Worm (Caenorhabditis elegans): ENCODE measurements around the gene srlf-30.

srlf-30 gene

DNA sequence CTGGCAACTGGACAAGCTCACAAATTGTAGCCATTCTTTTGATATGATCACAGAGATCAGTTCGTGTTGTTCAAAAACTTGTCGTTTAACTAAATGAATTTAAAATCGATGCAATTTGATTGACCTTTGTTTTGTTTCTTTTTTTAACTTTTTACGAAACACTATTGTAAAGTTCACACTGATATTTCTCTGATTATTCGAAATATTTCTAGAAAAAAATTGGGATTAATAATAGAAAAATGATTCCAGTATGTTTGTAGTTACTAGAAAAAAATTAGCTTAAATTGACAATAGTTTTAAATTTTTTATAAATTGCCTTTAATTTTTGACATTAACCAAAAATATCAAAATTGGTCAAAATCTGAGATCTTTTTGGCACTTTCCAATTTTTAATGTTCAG lies 9.0 kb downstream of the srlf-30 start, which contains the start of gene ZK596.2:
TSS of gene ZK596.2 (minus strand) at position 101 of the 400 bp plus-strand sequence.
- TF ChIP-seq ztf-29 (GFP tag; IDR thresholded peaks at IDR 0.05) (no peak), flt-1 (GFP tag; IDR thresholded peaks at IDR 0.05) (no peak), T22C8.4 (GFP tag; IDR thresholded peaks at IDR 0.05) (no peak), ref-1 (GFP tag; conservative IDR thresholded peaks at IDR 0.05) (no peak), tab-1 (GFP tag; IDR thresholded peaks at IDR 0.05) (no peak)

DNA sequence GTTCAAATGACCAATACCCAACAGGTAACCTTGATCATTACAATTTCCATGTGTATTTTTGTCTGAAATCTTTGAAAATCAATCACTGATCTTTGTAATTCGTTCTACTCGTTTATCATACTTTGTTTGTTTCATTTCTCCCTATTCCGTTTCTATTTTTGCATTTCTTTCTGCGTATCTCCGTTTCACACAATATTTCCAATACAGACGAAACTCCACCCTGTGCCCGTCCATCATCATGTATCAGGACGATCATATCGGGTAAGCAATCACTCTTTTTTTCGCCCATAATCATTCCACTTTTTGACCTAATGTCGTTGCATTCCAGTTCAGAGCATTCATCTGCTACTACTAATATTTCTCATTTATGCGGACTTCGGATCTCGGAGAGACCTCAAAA lies 9.5 kb downstream of the srlf-30 start, which contains the start of gene pyk-2:
TSS of gene pyk-2 (plus strand) at position 206 of the 400 bp plus-strand sequence.
- no peak for TF ChIP-seq ztf-29 (GFP tag; IDR thresholded peaks at IDR 0.05)
- TF ChIP-seq ref-1 (GFP tag; conservative IDR thresholded peaks at IDR 0.05): no peak
- no peak for TF ChIP-seq T22C8.4 (GFP tag; IDR thresholded peaks at IDR 0.05)
- TF ChIP-seq flt-1 (GFP tag; IDR thresholded peaks at IDR 0.05): no peak
- TF ChIP-seq ztf-23 (GFP tag; IDR thresholded peaks at IDR 0.05): no peak
- TF ChIP-seq med-1 (GFP tag; optimal IDR thresholded peaks at IDR 0.05; ENCODE audit: insufficient read depth): no peak
- TF ChIP-seq klf-2 (GFP tag; conservative IDR thresholded peaks at IDR 0.05): no peak
- TF ChIP-seq cog-1 (tag; optimal IDR thresholded peaks at IDR 0.05): no peak

DNA sequence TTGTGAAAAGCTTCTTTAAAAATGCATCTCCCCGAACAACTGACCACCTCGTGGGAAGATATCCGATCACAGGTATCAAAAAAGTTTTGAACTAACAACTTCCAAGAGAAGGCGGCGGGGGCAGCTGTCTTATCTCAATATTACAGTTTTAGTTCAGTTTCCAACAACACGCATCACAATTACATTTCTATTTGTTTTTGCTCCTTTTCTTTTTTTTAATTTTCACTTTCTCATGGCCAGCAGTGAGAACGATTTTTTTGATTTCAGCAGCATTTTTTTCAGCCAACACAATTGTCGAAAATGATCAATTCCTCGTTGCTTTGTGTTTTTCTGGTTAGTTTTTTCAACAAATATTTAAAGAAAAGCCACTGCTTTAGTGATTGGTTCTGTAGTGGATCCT lies 12.9 kb downstream of the srlf-30 start, which contains the start of gene ZK593.2:
TSS of gene ZK593.2 (plus strand) at position 301 of the 400 bp plus-strand sequence.
- TF ChIP-seq klf-2 (GFP tag; conservative IDR thresholded peaks at IDR 0.05): no peak
- no peak for TF ChIP-seq cog-1 (tag; optimal IDR thresholded peaks at IDR 0.05)
- TF ChIP-seq T22C8.4 (GFP tag; IDR thresholded peaks at IDR 0.05): no peak
- no peak for TF ChIP-seq tab-1 (GFP tag; IDR thresholded peaks at IDR 0.05)
- TF ChIP-seq ztf-29 (GFP tag; IDR thresholded peaks at IDR 0.05): no peak
- no peak for TF ChIP-seq med-1 (GFP tag; optimal IDR thresholded peaks at IDR 0.05; ENCODE audit: insufficient read depth)
- no peak for TF ChIP-seq ref-1 (GFP tag; conservative IDR thresholded peaks at IDR 0.05)
- TF ChIP-seq ztf-23 (GFP tag; IDR thresholded peaks at IDR 0.05): no peak
- no peak for TF ChIP-seq flt-1 (GFP tag; IDR thresholded peaks at IDR 0.05)

DNA sequence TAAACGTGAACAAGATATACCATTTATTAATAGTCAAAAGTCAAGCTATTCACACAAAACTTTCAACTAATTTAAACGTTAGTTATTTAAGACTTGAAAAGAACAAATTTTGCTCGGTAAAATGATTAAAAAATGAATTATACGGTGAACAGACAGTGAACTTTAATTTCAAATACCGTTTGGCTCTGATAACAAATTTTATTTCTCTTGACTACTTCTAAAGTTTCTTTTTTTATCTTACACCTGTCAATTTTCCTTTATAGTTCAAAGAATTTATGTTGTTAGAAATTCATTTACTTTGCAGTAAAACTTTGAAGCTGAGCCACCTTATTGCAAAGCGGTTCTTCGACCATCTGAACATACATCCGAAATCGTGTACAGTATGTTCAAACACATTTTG lies 15.2 kb downstream of the srlf-30 start, which contains the start of gene ZK593.3:
TSS of gene ZK593.3 (plus strand) at position 301 of the 400 bp plus-strand sequence.
- TF ChIP-seq T22C8.4 (GFP tag; IDR thresholded peaks at IDR 0.05) (no peak), ztf-23 (GFP tag; IDR thresholded peaks at IDR 0.05) (no peak), klf-2 (GFP tag; conservative IDR thresholded peaks at IDR 0.05) (no peak), ztf-29 (GFP tag; IDR thresholded peaks at IDR 0.05) (no peak), med-1 (GFP tag; optimal IDR thresholded peaks at IDR 0.05; ENCODE audit: insufficient read depth) (no peak), cog-1 (tag; optimal IDR thresholded peaks at IDR 0.05) (no peak), flt-1 (GFP tag; IDR thresholded peaks at IDR 0.05) (no peak), ref-1 (GFP tag; conservative IDR thresholded peaks at IDR 0.05) (no peak), tab-1 (GFP tag; IDR thresholded peaks at IDR 0.05) (no peak)

ce11 chrIV:10916134-10916533 lies 16.0 kb downstream of the srlf-30 start:
- TF ChIP-seq tab-1 (GFP tag; IDR thresholded peaks at IDR 0.05) (no peak), cog-1 (tag; optimal IDR thresholded peaks at IDR 0.05) (no peak), med-1 (GFP tag; optimal IDR thresholded peaks at IDR 0.05; ENCODE audit: insufficient read depth) (no peak), ztf-23 (GFP tag; IDR thresholded peaks at IDR 0.05) (no peak), klf-2 (GFP tag; conservative IDR thresholded peaks at IDR 0.05) (no peak), T22C8.4 (GFP tag; IDR thresholded peaks at IDR 0.05) (no peak), ref-1 (GFP tag; conservative IDR thresholded peaks at IDR 0.05) (no peak), flt-1 (GFP tag; IDR thresholded peaks at IDR 0.05) (no peak), ztf-29 (GFP tag; IDR thresholded peaks at IDR 0.05) (no peak)

DNA sequence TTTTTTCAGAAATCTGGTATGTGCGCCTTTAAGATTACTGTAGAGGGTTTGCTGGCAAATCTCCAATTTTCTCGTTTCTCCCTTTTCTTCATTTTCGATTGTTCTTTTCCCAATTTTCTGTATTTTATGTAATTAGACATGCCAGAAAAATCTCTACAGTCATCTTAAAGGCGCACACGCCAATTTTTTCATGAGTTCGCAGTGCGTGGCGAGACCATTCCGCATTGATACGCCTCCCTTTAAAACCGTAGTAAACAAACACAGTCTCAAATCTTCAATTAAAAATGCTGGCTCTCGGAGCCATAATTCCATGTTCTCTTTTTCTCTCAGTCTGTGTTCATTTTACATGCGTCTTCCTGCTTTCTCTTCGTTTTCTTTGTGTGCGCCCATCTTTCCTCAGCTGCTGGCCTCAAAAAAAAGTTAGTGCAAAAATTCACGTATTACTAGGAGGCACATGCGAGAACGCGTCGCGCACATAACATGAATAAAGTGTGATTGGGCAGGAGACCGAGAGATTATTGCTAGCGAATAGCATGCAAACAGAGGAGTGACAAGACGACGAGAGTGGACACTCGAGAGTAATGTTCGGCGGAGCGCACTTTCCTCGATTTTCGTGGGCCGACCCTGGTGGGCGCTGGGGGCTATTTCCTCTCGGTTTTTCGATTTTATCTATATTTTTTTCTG lies 18.8 kb downstream of the srlf-30 start:
- no peak for TF ChIP-seq ztf-23 (GFP tag; IDR thresholded peaks at IDR 0.05)
- no peak for TF ChIP-seq med-1 (GFP tag; optimal IDR thresholded peaks at IDR 0.05; ENCODE audit: insufficient read depth)
- TF ChIP-seq ztf-29 (GFP tag; IDR thresholded peaks at IDR 0.05): no peak
- no peak for TF ChIP-seq ref-1 (GFP tag; conservative IDR thresholded peaks at IDR 0.05)
- TF ChIP-seq flt-1 (GFP tag; IDR thresholded peaks at IDR 0.05): peak; percentile 50; the same call in 1 of the 2 replicates
- TF ChIP-seq T22C8.4 (GFP tag; IDR thresholded peaks at IDR 0.05): no peak
- peak; percentile 39 for TF ChIP-seq cog-1 (tag; optimal IDR thresholded peaks at IDR 0.05)
- TF ChIP-seq klf-2 (GFP tag; conservative IDR thresholded peaks at IDR 0.05): no peak

DNA sequence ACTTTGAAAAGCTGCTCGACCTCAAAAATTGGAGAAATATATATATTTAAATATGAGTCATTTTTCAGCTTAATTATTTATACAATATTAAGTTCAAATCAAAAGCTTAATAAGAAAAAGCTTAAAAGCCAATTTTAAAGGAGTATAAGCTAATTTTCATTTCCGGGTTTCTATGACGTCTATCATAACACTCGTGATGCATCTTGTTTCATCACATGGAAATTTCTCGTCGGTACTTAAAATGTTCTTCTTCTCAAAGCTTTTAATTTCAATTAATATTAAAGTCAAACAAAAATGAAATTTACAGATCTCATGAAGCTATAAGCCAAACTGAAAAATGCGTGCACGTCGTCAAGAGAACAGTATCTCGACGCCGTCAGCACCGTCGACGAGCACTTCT lies 19.6 kb downstream of the srlf-30 start, which contains the start of gene rbr-2:
TSS of gene rbr-2 (plus strand) at position 301 of the 400 bp plus-strand sequence.
- no peak for TF ChIP-seq ref-1 (GFP tag; conservative IDR thresholded peaks at IDR 0.05)
- TF ChIP-seq ztf-23 (GFP tag; IDR thresholded peaks at IDR 0.05): no peak
- TF ChIP-seq flt-1 (GFP tag; IDR thresholded peaks at IDR 0.05): no peak
- no peak for TF ChIP-seq tab-1 (GFP tag; IDR thresholded peaks at IDR 0.05)
- no peak for TF ChIP-seq ztf-29 (GFP tag; IDR thresholded peaks at IDR 0.05)
- no peak for TF ChIP-seq med-1 (GFP tag; optimal IDR thresholded peaks at IDR 0.05; ENCODE audit: insufficient read depth)
- TF ChIP-seq T22C8.4 (GFP tag; IDR thresholded peaks at IDR 0.05): no peak
- TF ChIP-seq klf-2 (GFP tag; conservative IDR thresholded peaks at IDR 0.05): no peak
- no peak for TF ChIP-seq cog-1 (tag; optimal IDR thresholded peaks at IDR 0.05)

- TF ChIP-seq ztf-29 (GFP tag; IDR thresholded peaks at IDR 0.05): no peak
- TF ChIP-seq ref-1 (GFP tag; conservative IDR thresholded peaks at IDR 0.05): no peak
- TF ChIP-seq tab-1 (GFP tag; IDR thresholded peaks at IDR 0.05): no peak
- no peak for TF ChIP-seq med-1 (GFP tag; optimal IDR thresholded peaks at IDR 0.05; ENCODE audit: insufficient read depth)
- no peak for TF ChIP-seq klf-2 (GFP tag; conservative IDR thresholded peaks at IDR 0.05)
- TF ChIP-seq flt-1 (GFP tag; IDR thresholded peaks at IDR 0.05): 0 out of 2 replicates have a peak, but pooled peaks have one; percentile 37
- peak; percentile 35 for TF ChIP-seq cog-1 (tag; optimal IDR thresholded peaks at IDR 0.05)
- no peak for TF ChIP-seq ztf-23 (GFP tag; IDR thresholded peaks at IDR 0.05)
- TF ChIP-seq T22C8.4 (GFP tag; IDR thresholded peaks at IDR 0.05): no peak
Measured at ce11 chrIV:10933062-10933552, 32.9 kb downstream of the srlf-30 start, which contains the start of the genes dnc-1 and lsm-7. TSS of gene dnc-1 (minus strand) at chrIV:10933203. TSS of gene lsm-7 (plus strand) at chrIV:10933502.
